Fruit fly (Drosophila melanogaster): ENCODE measurements around the gene Msp300.

The Msp300 gene

dm6 chr2L:5196684-5197083 lies 96.0 kb downstream of the Msp300 start (continued):
- TF ChIP-seq so (GFP tag; IDR thresholded peaks at IDR 0.05): no peak
- TF ChIP-seq chif (GFP tag; optimal IDR thresholded peaks at IDR 0.05): no peak
- TF ChIP-seq tio (GFP tag; optimal IDR thresholded peaks at IDR 0.05): no peak
- TF ChIP-seq CG3407 (GFP tag; optimal IDR thresholded peaks at IDR 0.05): peak; percentile 67
- TF ChIP-seq nmo (GFP tag; optimal IDR thresholded peaks at IDR 0.05): no peak
- no peak for TF ChIP-seq CG7963 (GFP tag; IDR thresholded peaks at IDR 0.05; ENCODE audit: partially characterized antibody)
- TF ChIP-seq CG13624 (GFP tag; optimal IDR thresholded peaks at IDR 0.05): no peak
- TF ChIP-seq pum (GFP tag; optimal IDR thresholded peaks at IDR 0.05): no peak
- no peak for TF ChIP-seq repo (GFP tag; optimal IDR thresholded peaks at IDR 0.05)
- no peak for TF ChIP-seq Mrtf (GFP tag; IDR thresholded peaks at IDR 0.05)
- TF ChIP-seq gt (GFP tag; IDR thresholded peaks at IDR 0.05): no peak
- no peak for TF ChIP-seq nom (GFP tag; optimal IDR thresholded peaks at IDR 0.05)
- TF ChIP-seq Mes4 (GFP tag; optimal IDR thresholded peaks at IDR 0.05): no peak
- TF ChIP-seq odd (GFP tag; optimal IDR thresholded peaks at IDR 0.05): no peak
- TF ChIP-seq zfh2 (GFP tag; optimal IDR thresholded peaks at IDR 0.05): peak; percentile 5
- TF ChIP-seq sens (GFP tag): peak; percentile 92
- no peak for TF ChIP-seq z (GFP tag; IDR thresholded peaks at IDR 0.05)
- no peak for TF ChIP-seq bigmax (GFP tag; optimal IDR thresholded peaks at IDR 0.05)
- TF ChIP-seq run (tag; optimal IDR thresholded peaks at IDR 0.05): no peak
- no peak for TF ChIP-seq CG12769 (tag; optimal IDR thresholded peaks at IDR 0.05)
- no peak for TF ChIP-seq danr (GFP tag; IDR thresholded peaks at IDR 0.05)
- no peak for TF ChIP-seq CG2889 (GFP tag; IDR thresholded peaks at IDR 0.05)
- peak; percentile 74 for TF ChIP-seq HmgZ (tag; optimal IDR thresholded peaks at IDR 0.05)
- no peak for TF ChIP-seq CG31441 (GFP tag; IDR thresholded peaks at IDR 0.05)
- peak; percentile 34 for TF ChIP-seq CG9727 (GFP tag; optimal IDR thresholded peaks at IDR 0.05)
- TF ChIP-seq CG15514 (GFP tag; optimal IDR thresholded peaks at IDR 0.05): peak; percentile 66
- TF ChIP-seq abd-A (tag; optimal IDR thresholded peaks at IDR 0.05): no peak
- TF ChIP-seq CG9609 (GFP tag; optimal IDR thresholded peaks at IDR 0.05): no peak
- no peak for TF ChIP-seq CG14860 (GFP tag; IDR thresholded peaks at IDR 0.05; ENCODE audit: partially characterized antibody)
- TF ChIP-seq NfI (GFP tag; optimal IDR thresholded peaks at IDR 0.05): peak; percentile 9
- TF ChIP-seq zfh1 (GFP tag; IDR thresholded peaks at IDR 0.05): peak; percentile 24; the same call in 1 of the 3 replicates
- no peak for TF ChIP-seq ems (GFP tag; optimal IDR thresholded peaks at IDR 0.05)
- no peak for TF ChIP-seq eve (GFP tag; optimal IDR thresholded peaks at IDR 0.05)
- no peak for TF ChIP-seq trem (tag; optimal IDR thresholded peaks at IDR 0.05)
- no peak for TF ChIP-seq pita (GFP tag; optimal IDR thresholded peaks at IDR 0.05)
- TF ChIP-seq CG5245 (GFP tag; optimal IDR thresholded peaks at IDR 0.05): no peak
- no peak for TF ChIP-seq NC2α (GFP tag; optimal IDR thresholded peaks at IDR 0.05)
- TF ChIP-seq chm (GFP tag; IDR thresholded peaks at IDR 0.05): no peak
- TF ChIP-seq Mad (GFP tag; optimal IDR thresholded peaks at IDR 0.05): no peak
- TF ChIP-seq gsb-n (tag; optimal IDR thresholded peaks at IDR 0.05): no peak
- no peak for TF ChIP-seq CG11560 (tag; IDR thresholded peaks at IDR 0.05)
- TF ChIP-seq CG10366 (GFP tag; IDR thresholded peaks at IDR 0.05): no peak
- no peak for TF ChIP-seq CG8924 (tag; optimal IDR thresholded peaks at IDR 0.05)
- no peak for TF ChIP-seq tin (GFP tag; optimal IDR thresholded peaks at IDR 0.05)
- no peak for TF ChIP-seq CG34224 (GFP tag; IDR thresholded peaks at IDR 0.05; ENCODE audit: partially characterized antibody)
- TF ChIP-seq Dbx (GFP tag; IDR thresholded peaks at IDR 0.05): no peak; the same call in 2 of the 3 replicates
- no peak for TF ChIP-seq HLH54F (GFP tag; optimal IDR thresholded peaks at IDR 0.05)
- TF ChIP-seq CTCF (GFP tag; optimal IDR thresholded peaks at IDR 0.05): no peak
- peak; percentile 45 for TF ChIP-seq CG13424 (tag; optimal IDR thresholded peaks at IDR 0.05)
- no peak for TF ChIP-seq CG10654 (GFP tag; optimal IDR thresholded peaks at IDR 0.05)
- no peak for TF ChIP-seq usp (GFP tag; optimal IDR thresholded peaks at IDR 0.05)
- no peak; the same call in 2 of the 3 replicates for TF ChIP-seq B-H1 (GFP tag; IDR thresholded peaks at IDR 0.05)
- no peak for TF ChIP-seq inv (GFP tag; IDR thresholded peaks at IDR 0.05; ENCODE audit: partially characterized antibody)

Data from whole organism, embryonic.